Worm (Caenorhabditis elegans) whole organism, mixed stage, embryonic: Measurements from ENCODE around the gene ZC132.9.

Experiments used
- lsy-2 ChIP-seq: fragments of 150-350 bp; optimal IDR thresholded peaks from 2 replicates; lab custom pipeline; 2014; ENCODE audit warnings: missing biosample characterization, missing genetic modification characterization
- mep-1 ChIP-seq: fragments of 150-350 bp; optimal IDR thresholded peaks from 2 replicates; lab custom pipeline; 2017; ENCODE audit warnings: missing biosample characterization, missing genetic modification reagents, missing genetic modification characterization, inconsistent platforms
- snpc-4 ChIP-seq: fragments of 150-350 bp; optimal IDR thresholded peaks from 2 replicates; lab custom pipeline; 2014; ENCODE audit warnings: missing biosample characterization, missing genetic modification characterization
- sptf-1 ChIP-seq: sonication (generic microtip); optimal IDR thresholded peaks from 2 replicates; lab custom pipeline; 2017; ENCODE audit warnings: mild to moderate bottlenecking, missing genetic modification characterization, moderate library complexity, missing compliant biosample characterization

DNA sequence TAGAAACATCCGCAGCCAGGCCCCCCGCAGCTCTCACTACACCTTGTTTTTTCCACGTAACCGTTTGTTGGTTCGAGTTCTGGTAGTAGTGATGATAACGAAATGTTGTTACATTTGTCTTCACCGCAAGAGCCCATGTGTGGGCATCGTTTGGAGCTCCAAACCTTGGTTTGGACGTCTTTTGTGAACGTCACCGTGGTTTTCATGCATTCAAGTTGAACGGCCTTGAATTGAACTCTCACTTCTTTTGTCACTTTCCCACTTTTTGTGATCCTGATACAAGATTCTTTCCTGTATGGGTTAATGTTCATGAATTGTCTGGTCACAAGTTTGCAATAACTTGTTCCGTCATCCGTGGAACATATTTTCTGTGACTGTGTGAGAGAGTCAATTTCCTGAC lies 16.0 kb downstream of the ZC132.9 start:
- TF ChIP-seq mep-1 (no peak), snpc-4 (tag; lab: Kevin White, UChicago) (no peak), sptf-1 (tag; lab: Kevin White, UChicago) (no peak), lsy-2 (tag; lab: Kevin White, UChicago) (no peak)
